Worm (Caenorhabditis elegans) whole organism, L4 larva: ENCODE results near the gene vps-52.

Source experiments
- Y48G9A.11 ChIP-seq: fragments of 200-800 bp; sonication (Bioruptor generic); IDR thresholded peaks from 2 replicates; pipeline ENCODE4 v1.3.6; 2022; ENCODE audit warnings: missing genetic modification reagents, missing genetic modification characterization, missing compliant biosample characterization
- aly-2 ChIP-seq: sonication (generic microtip); optimal IDR thresholded peaks from 2 replicates; lab custom pipeline; 2018; ENCODE audit warnings: missing biosample characterization, missing genetic modification characterization
- ceh-82 ChIP-seq: sonication (generic microtip); optimal IDR thresholded peaks from 2 replicates; lab custom pipeline; 2017; ENCODE audit warnings: missing biosample characterization, missing genetic modification characterization
- egl-27 ChIP-seq: sonication (generic microtip); optimal IDR thresholded peaks from 3 replicates; lab custom pipeline; 2017; ENCODE audit warnings: missing biosample characterization, missing genetic modification reagents, missing genetic modification characterization
- hlh-11 ChIP-seq: fragments of 200-800 bp; sonication (Bioruptor generic); optimal IDR thresholded peaks from 2 replicates; lab custom pipeline; 2018; ENCODE audit warnings: mild to moderate bottlenecking, missing genetic modification characterization, missing compliant biosample characterization
- hlh-30 ChIP-seq: sonication (generic microtip); optimal IDR thresholded peaks from 2 replicates; lab custom pipeline; 2017; ENCODE audit warnings: antibody characterized with exemption, mild to moderate bottlenecking, missing genetic modification characterization, missing compliant biosample characterization; ENCODE audit not compliant: insufficient read depth
- lir-3 ChIP-seq: sonication (generic microtip); optimal IDR thresholded peaks from 2 replicates; lab custom pipeline; 2016; ENCODE audit warnings: mild to moderate bottlenecking, missing genetic modification characterization, missing compliant biosample characterization
- lsy-2 ChIP-seq, 2 experiments: fragments of 150-350 bp in 1 of 2; sonication (generic microtip) in 1 of 2; optimal IDR thresholded peaks; 2 replicates each; lab custom pipeline; 2014 to 2017; ENCODE audit warnings: missing biosample characterization in 2 of 2, missing genetic modification characterization in 2 of 2
- mdl-1 ChIP-seq, 2 experiments: fragments of 150-350 bp in 1 of 2; sonication (generic microtip) in 1 of 2; optimal IDR thresholded peaks; 2 replicates each; lab custom pipeline; 2014 to 2017; ENCODE audit warnings: missing biosample characterization in 2 of 2, missing genetic modification characterization in 2 of 2
- nhr-28 ChIP-seq: fragments of 150-350 bp; optimal IDR thresholded peaks from 2 replicates; lab custom pipeline; 2014; ENCODE audit warnings: missing biosample characterization, missing genetic modification characterization
- spr-3 ChIP-seq: fragments of 200-800 bp; sonication (Bioruptor generic); optimal IDR thresholded peaks from 2 replicates; lab custom pipeline; 2018; ENCODE audit warnings: mild to moderate bottlenecking, missing genetic modification characterization, missing compliant biosample characterization
- tag-97 ChIP-seq: fragments of 200-800 bp; sonication (Bioruptor generic); IDR thresholded peaks from 2 replicates; pipeline ENCODE4 v1.3.6; 2022; ENCODE audit warnings: missing genetic modification characterization, missing compliant biosample characterization
- unc-62 ChIP-seq, 3 experiments: fragments of 150-350 bp in 1 of 3; sonication (generic microtip); optimal IDR thresholded peaks in 2 of 3; peaks in 1 of 3; 1 replicate in 1 of 3; 2 replicates in 2 of 3; lab custom pipeline; 2014 to 2017; ENCODE audit warnings: missing biosample characterization in 3 of 3, missing genetic modification characterization in 3 of 3, missing genetic modification reagents in 3 of 3, missing genotype in 1 of 3

DNA sequence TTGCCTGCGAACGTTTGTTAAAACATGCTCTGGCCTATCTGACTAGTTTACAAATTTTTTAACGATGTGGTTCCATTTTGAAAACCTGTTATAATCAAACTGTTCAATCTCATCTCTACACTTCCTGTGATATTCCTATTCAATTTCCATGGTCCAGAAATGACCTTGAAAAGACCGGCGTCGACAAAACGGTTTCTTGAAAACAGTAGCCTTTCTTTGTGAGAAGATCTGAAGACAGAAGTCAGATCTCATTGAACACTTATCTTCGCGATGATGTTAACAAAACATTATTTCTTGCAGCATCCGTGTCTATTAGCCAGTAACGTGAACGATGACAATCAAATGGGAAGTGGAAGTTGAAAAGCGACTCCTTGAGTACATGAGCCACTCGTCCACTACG, 31.5 kb downstream of the vps-52 start, which contains the start of gene C44E12.1:
- TF ChIP-seq egl-27 (tag; lab: Kevin White, UChicago) = no peak
- TF ChIP-seq aly-2 (tag; lab: Kevin White, UChicago) = no peak
- no peak for TF ChIP-seq unc-62 (GFP tag; optimal IDR thresholded peaks at IDR 0.05 in 1 of 2; lab: Kevin White, UChicago)
- TF ChIP-seq unc-62 (tag; optimal IDR thresholded peaks at IDR 0.05; lab: Kevin White, UChicago) = no peak
- no peak for TF ChIP-seq nhr-28
- no peak for TF ChIP-seq Y48G9A.11 (GFP tag; lab: Robert Waterston, UW)
- TF ChIP-seq hlh-11 = no peak
- TF ChIP-seq hlh-30 (tag; lab: Kevin White, UChicago) = no peak
- TF ChIP-seq ceh-82 = no peak
- TF ChIP-seq mdl-1 (tag; optimal IDR thresholded peaks at IDR 0.05; lab: Kevin White, UChicago) = no peak
- TF ChIP-seq tag-97 (GFP tag; lab: Robert Waterston, UW) = no peak
- no peak for TF ChIP-seq lir-3 (tag; lab: Kevin White, UChicago)
- TF ChIP-seq lsy-2 (tag; optimal IDR thresholded peaks at IDR 0.05; lab: Kevin White, UChicago) = no peak
- TF ChIP-seq spr-3 (GFP tag; lab: Kevin White, UChicago) = no peak
